Worm (Caenorhabditis elegans): ENCODE measurements around the gene F10C1.1.

DNA sequence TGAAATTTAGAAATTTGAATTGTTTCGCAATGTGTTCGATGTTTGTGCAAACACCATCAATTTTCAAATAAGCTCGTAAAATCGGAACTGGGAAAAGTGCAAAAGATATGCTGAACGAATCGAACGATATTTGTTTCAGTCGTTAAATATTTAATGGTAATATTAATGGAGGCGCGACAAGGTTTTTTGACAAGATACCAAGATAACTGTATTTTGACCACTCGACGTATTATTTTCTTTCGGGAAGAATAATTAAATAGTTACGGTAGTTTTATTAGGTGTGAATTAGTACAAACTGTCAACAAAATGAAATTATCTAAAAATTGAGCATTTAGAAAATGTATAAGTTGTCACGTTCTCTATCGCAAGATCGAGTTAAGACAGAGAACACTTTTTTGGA lies 30.3 kb downstream of the F10C1.1 start:
- TF ChIP-seq pha-4 (tag; optimal IDR thresholded peaks at IDR 0.05) (no peak), sptf-1 (tag; optimal IDR thresholded peaks at IDR 0.05) (no peak), mab-5 (tag; optimal IDR thresholded peaks at IDR 0.05) (no peak), unc-39 (tag; optimal IDR thresholded peaks at IDR 0.05) (no peak), snpc-4 (tag; optimal IDR thresholded peaks at IDR 0.05) (no peak), lsy-2 (tag; optimal IDR thresholded peaks at IDR 0.05) (no peak), unc-120 (tag; optimal IDR thresholded peaks at IDR 0.05; ENCODE audit: poor library complexity, severe bottlenecking) (no peak), nhr-237 (tag; optimal IDR thresholded peaks at IDR 0.05) (no peak), nhr-76 (tag; optimal IDR thresholded peaks at IDR 0.05) (no peak), lin-13 (tag; optimal IDR thresholded peaks at IDR 0.05) (no peak), ces-1 (GFP tag; optimal IDR thresholded peaks at IDR 0.05) (no peak), nhr-28 (tag; optimal IDR thresholded peaks at IDR 0.05) (no peak)

Measured in whole organism, mixed stage, embryonic.